Worm (Caenorhabditis elegans) whole organism, late embryonic: Measurements from ENCODE around the gene Y69A2AR.24.

ENCODE experiments used
- C08G9.2 ChIP-seq: sonication (generic microtip); optimal IDR thresholded peaks from 2 replicates; lab custom pipeline; 2016; ENCODE audit warnings: mild to moderate bottlenecking, missing genetic modification characterization, moderate library complexity, missing compliant biosample characterization
- C38D4.7 ChIP-seq: fragments of 200-800 bp; sonication (Bioruptor generic); optimal IDR thresholded peaks from 2 replicates; lab custom pipeline; 2018; ENCODE audit warnings: mild to moderate bottlenecking, missing genetic modification characterization, moderate library complexity, missing compliant biosample characterization
- F13H6.1 ChIP-seq: sonication (generic microtip); optimal IDR thresholded peaks from 2 replicates; lab custom pipeline; 2016; ENCODE audit warnings: missing genetic modification characterization, missing compliant biosample characterization
- K02D7.2 ChIP-seq: sonication (generic microtip); optimal IDR thresholded peaks from 2 replicates; lab custom pipeline; 2017; ENCODE audit warnings: mild to moderate bottlenecking, missing genetic modification characterization, missing compliant biosample characterization
- K09A11.1 ChIP-seq: sonication (generic microtip); optimal IDR thresholded peaks from 2 replicates; lab custom pipeline; 2017; ENCODE audit warnings: antibody characterized with exemption, mild to moderate bottlenecking, missing genetic modification characterization, missing compliant biosample characterization; ENCODE audit not compliant: insufficient read depth
- ama-1 ChIP-seq: fragments of 150-350 bp; optimal IDR thresholded peaks from 2 replicates; lab custom pipeline; 2014
- ceh-2 ChIP-seq: sonication (generic microtip); optimal IDR thresholded peaks from 2 replicates; lab custom pipeline; 2016; ENCODE audit warnings: missing genotype, missing genetic modification characterization, missing compliant biosample characterization
- ceh-22 ChIP-seq: sonication (generic microtip); optimal IDR thresholded peaks from 2 replicates; lab custom pipeline; 2017; ENCODE audit warnings: missing biosample characterization, missing genetic modification characterization
- ceh-24 ChIP-seq: sonication (generic microtip); optimal IDR thresholded peaks from 2 replicates; lab custom pipeline; 2016; ENCODE audit warnings: mild to moderate bottlenecking, missing genetic modification characterization, missing compliant biosample characterization
- ceh-31 ChIP-seq: sonication (generic microtip); optimal IDR thresholded peaks from 2 replicates; lab custom pipeline; 2016; ENCODE audit warnings: missing genetic modification characterization, missing compliant biosample characterization
- ceh-34 ChIP-seq: sonication (generic microtip); optimal IDR thresholded peaks from 2 replicates; lab custom pipeline; 2016; ENCODE audit warnings: mild to moderate bottlenecking, missing genetic modification characterization, missing compliant biosample characterization
- ceh-45 ChIP-seq: fragments of 200-800 bp; sonication (Bioruptor generic); IDR thresholded peaks from 2 replicates; pipeline ENCODE4 v1.3.6; 2022; ENCODE audit warnings: missing genetic modification reagents, missing genetic modification characterization, missing compliant biosample characterization
- ceh-48 ChIP-seq: sonication (generic microtip); optimal IDR thresholded peaks from 2 replicates; lab custom pipeline; 2016; ENCODE audit warnings: missing genetic modification characterization, inconsistent platforms, missing compliant biosample characterization
- ceh-6 ChIP-seq: fragments of 200-800 bp; sonication (Bioruptor generic); optimal IDR thresholded peaks from 2 replicates; lab custom pipeline; 2018; ENCODE audit warnings: mild to moderate bottlenecking, missing genetic modification characterization, missing compliant biosample characterization
- dmd-4 ChIP-seq: sonication (generic microtip); optimal IDR thresholded peaks from 2 replicates; lab custom pipeline; 2016; ENCODE audit warnings: borderline replicate concordance, missing genetic modification characterization, missing compliant biosample characterization
- elt-2 ChIP-seq: sonication (generic microtip); optimal IDR thresholded peaks from 2 replicates; lab custom pipeline; 2016; ENCODE audit warnings: missing genetic modification reagents, missing genetic modification characterization, missing compliant biosample characterization
- ets-4 ChIP-seq: sonication (generic microtip); optimal IDR thresholded peaks from 2 replicates; lab custom pipeline; 2016; ENCODE audit warnings: missing genetic modification characterization, missing compliant biosample characterization
- fax-1 ChIP-seq: sonication (generic microtip); optimal IDR thresholded peaks from 2 replicates; lab custom pipeline; 2016; ENCODE audit warnings: missing genotype, missing genetic modification characterization, missing compliant biosample characterization
- fkh-10 ChIP-seq: fragments of 150-350 bp; optimal IDR thresholded peaks from 2 replicates; lab custom pipeline; 2014; ENCODE audit warnings: missing biosample characterization, missing genetic modification reagents, missing genetic modification characterization
- fkh-6 ChIP-seq: sonication (generic microtip); optimal IDR thresholded peaks from 2 replicates; lab custom pipeline; 2016; ENCODE audit warnings: missing genetic modification characterization, missing compliant biosample characterization
- gmeb-2 ChIP-seq: sonication (generic microtip); optimal IDR thresholded peaks from 2 replicates; lab custom pipeline; 2016; ENCODE audit warnings: missing genetic modification characterization, inconsistent platforms, missing compliant biosample characterization
- hlh-13 ChIP-seq: fragments of 200-800 bp; sonication (Bioruptor generic); optimal IDR thresholded peaks from 2 replicates; lab custom pipeline; 2018; ENCODE audit warnings: mild to moderate bottlenecking, missing genetic modification characterization, missing compliant biosample characterization
- hlh-6 ChIP-seq: sonication (generic microtip); optimal IDR thresholded peaks from 2 replicates; lab custom pipeline; 2016; ENCODE audit warnings: missing genotype, missing genetic modification characterization, missing compliant biosample characterization
- hlh-8 ChIP-seq: sonication (generic microtip); optimal IDR thresholded peaks from 2 replicates; lab custom pipeline; 2016; ENCODE audit warnings: missing genotype, missing genetic modification characterization, missing compliant biosample characterization
- lim-6 ChIP-seq: sonication (generic microtip); optimal IDR thresholded peaks from 2 replicates; lab custom pipeline; 2016; ENCODE audit warnings: missing genetic modification characterization, missing compliant biosample characterization
- lin-11 ChIP-seq: fragments of 200-800 bp; sonication (Bioruptor generic); optimal IDR thresholded peaks from 2 replicates; lab custom pipeline; 2018; ENCODE audit warnings: mild to moderate bottlenecking, missing genetic modification characterization, missing compliant biosample characterization
- madf-2 ChIP-seq: sonication (generic microtip); optimal IDR thresholded peaks from 2 replicates; lab custom pipeline; 2017; ENCODE audit warnings: missing genetic modification characterization, missing compliant biosample characterization
- pag-3 ChIP-seq: sonication (generic microtip); optimal IDR thresholded peaks from 2 replicates; lab custom pipeline; 2016; ENCODE audit warnings: missing compliant biosample characterization, missing genetic modification characterization, borderline replicate concordance
- pha-2 ChIP-seq: sonication (generic microtip); optimal IDR thresholded peaks from 2 replicates; lab custom pipeline; 2017; ENCODE audit warnings: mild to moderate bottlenecking, missing genetic modification characterization, missing compliant biosample characterization
- pha-4 ChIP-seq: fragments of 150-350 bp; optimal IDR thresholded peaks from 2 replicates; lab custom pipeline; 2018; ENCODE audit warnings: missing biosample characterization, missing genetic modification reagents, missing genetic modification characterization
- pqm-1 ChIP-seq: sonication (generic microtip); optimal IDR thresholded peaks from 2 replicates; lab custom pipeline; 2016; ENCODE audit warnings: missing genetic modification characterization, missing compliant biosample characterization
- pros-1 ChIP-seq: fragments of 150-350 bp; optimal IDR thresholded peaks from 2 replicates; lab custom pipeline; 2014; ENCODE audit warnings: missing biosample characterization, missing genetic modification reagents, missing genetic modification characterization
- ref-2 ChIP-seq: sonication (generic microtip); optimal IDR thresholded peaks from 2 replicates; lab custom pipeline; 2016; ENCODE audit warnings: missing genetic modification characterization, missing compliant biosample characterization
- sdc-2 ChIP-seq: sonication (generic microtip); optimal IDR thresholded peaks from 2 replicates; lab custom pipeline; 2016; ENCODE audit warnings: missing genotype, missing genetic modification characterization, missing compliant biosample characterization
- sox-2 ChIP-seq: fragments of 200-800 bp; sonication (Bioruptor generic); IDR thresholded peaks from 2 replicates; pipeline ENCODE4 v1.3.6; 2022; ENCODE audit warnings: missing genetic modification reagents, missing genetic modification characterization, missing compliant biosample characterization
- sox-4 ChIP-seq: sonication (generic microtip); optimal IDR thresholded peaks from 2 replicates; lab custom pipeline; 2017; ENCODE audit warnings: mild to moderate bottlenecking, missing genetic modification characterization, inconsistent platforms, missing compliant biosample characterization
- syd-9 ChIP-seq: sonication (generic microtip); optimal IDR thresholded peaks from 2 replicates; lab custom pipeline; 2016; ENCODE audit warnings: mild to moderate bottlenecking, missing genetic modification characterization, moderate library complexity, missing compliant biosample characterization
- tbx-2 ChIP-seq: sonication (generic microtip); optimal IDR thresholded peaks from 2 replicates; lab custom pipeline; 2016; ENCODE audit warnings: missing genetic modification characterization, missing compliant biosample characterization
- ttx-3 ChIP-seq: sonication (generic microtip); optimal IDR thresholded peaks from 2 replicates; lab custom pipeline; 2016; ENCODE audit warnings: missing genetic modification reagents, missing genetic modification characterization, missing compliant biosample characterization
- unc-3 ChIP-seq, 2 experiments: fragments of 200-800 bp in 1 of 2; sonication (Bioruptor generic) in 1 of 2; sonication (generic microtip) in 1 of 2; conservative IDR thresholded peaks in 1 of 2; optimal IDR thresholded peaks in 1 of 2; 2 replicates each; pipeline versions ENCODE4 v1.3.6 to Lab custom; 2016 to 2022; ENCODE audit warnings: missing compliant biosample characterization in 2 of 2, missing genetic modification characterization in 2 of 2, missing genetic modification reagents in 1 of 2
- unc-42 ChIP-seq: sonication (generic microtip); optimal IDR thresholded peaks from 2 replicates; lab custom pipeline; 2016; ENCODE audit warnings: missing genotype, missing genetic modification characterization, missing compliant biosample characterization
- unc-55 ChIP-seq: sonication (generic microtip); optimal IDR thresholded peaks from 2 replicates; lab custom pipeline; 2017; ENCODE audit warnings: missing biosample characterization, missing genetic modification reagents, missing genetic modification characterization
- unc-86 ChIP-seq: sonication (generic microtip); optimal IDR thresholded peaks from 2 replicates; lab custom pipeline; 2016; ENCODE audit warnings: missing genetic modification characterization, missing compliant biosample characterization
- zip-5 ChIP-seq: sonication (generic microtip); optimal IDR thresholded peaks from 2 replicates; lab custom pipeline; 2016; ENCODE audit warnings: missing genetic modification characterization, missing compliant biosample characterization
- ztf-16 ChIP-seq: sonication (generic microtip); optimal IDR thresholded peaks from 2 replicates; lab custom pipeline; 2017; ENCODE audit warnings: missing genetic modification characterization, missing compliant biosample characterization

Y69A2AR.24 gene

DNA sequence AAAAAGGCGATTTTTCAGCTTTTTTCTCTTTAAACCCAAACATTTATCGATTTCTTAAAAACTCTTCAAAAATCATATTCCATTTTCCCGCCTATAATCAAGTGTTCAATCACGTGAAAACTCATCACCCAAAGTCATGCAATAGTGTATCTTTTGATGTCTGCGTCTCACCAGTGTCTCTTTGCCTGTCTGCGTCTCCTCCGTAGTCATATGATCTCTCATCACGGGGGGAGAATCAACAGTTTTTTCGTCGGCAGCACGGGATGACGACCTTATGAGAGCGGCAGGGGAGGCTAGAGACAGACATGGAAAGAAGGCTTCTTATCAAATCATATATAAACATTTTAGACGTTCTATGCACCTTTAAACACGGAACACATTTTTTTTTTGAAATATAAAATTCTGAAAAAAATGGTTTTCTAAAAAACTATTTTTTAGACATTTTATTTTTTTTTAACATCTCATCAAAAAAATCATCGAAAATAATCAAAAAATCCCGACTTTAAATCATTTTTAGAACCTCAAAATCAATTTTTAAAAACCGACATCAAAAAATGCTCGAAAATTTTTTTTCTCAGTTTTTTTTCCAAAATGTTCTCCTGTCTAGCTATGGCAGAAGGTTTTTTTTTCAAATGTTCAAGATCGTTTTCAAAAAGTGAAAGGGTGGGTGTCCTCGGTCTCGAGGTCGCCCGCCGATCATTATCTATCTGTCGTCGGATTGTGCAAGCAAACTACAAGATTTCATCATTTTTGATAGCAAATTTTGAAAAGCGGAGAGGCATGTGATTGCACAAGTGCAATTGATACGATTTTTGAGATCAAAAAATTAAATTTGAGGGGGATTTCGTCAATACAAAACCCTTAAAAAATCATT is 38.4 kb upstream of the Y69A2AR.24 start (continued):
- TF ChIP-seq pha-2 (tag; lab: Kevin White, UChicago) (peak; percentile 17), pros-1 (tag; lab: Kevin White, UChicago) (peak; percentile 46), unc-42 (no peak), ets-4 (peak; percentile 43), K09A11.1 (tag; lab: Kevin White, UChicago) (peak; percentile 32), hlh-8 (tag; lab: Kevin White, UChicago) (no peak), ceh-31 (tag; lab: Kevin White, UChicago) (peak; percentile 70), syd-9 (tag; lab: Kevin White, UChicago) (no peak), elt-2 (peak; percentile 69), ama-1 (lab: Kevin White, UChicago) (no peak), sox-2 (no peak), lim-6 (tag; lab: Kevin White, UChicago) (no peak), ztf-16 (tag; lab: Kevin White, UChicago) (no peak), fax-1 (tag; lab: Kevin White, UChicago) (no peak), fkh-10 (no peak), ref-2 (tag; lab: Kevin White, UChicago) (peak; percentile 57), pqm-1 (tag; lab: Kevin White, UChicago) (peak; percentile 51), sdc-2 (tag; lab: Kevin White, UChicago) (peak; percentile 31), ceh-2 (tag; lab: Kevin White, UChicago) (peak; percentile 23), tbx-2 (tag; lab: Kevin White, UChicago) (peak; percentile 68), hlh-13 (GFP tag; lab: Kevin White, UChicago) (no peak), ceh-45 (GFP tag; lab: Robert Waterston, UW) (no peak)

DNA sequence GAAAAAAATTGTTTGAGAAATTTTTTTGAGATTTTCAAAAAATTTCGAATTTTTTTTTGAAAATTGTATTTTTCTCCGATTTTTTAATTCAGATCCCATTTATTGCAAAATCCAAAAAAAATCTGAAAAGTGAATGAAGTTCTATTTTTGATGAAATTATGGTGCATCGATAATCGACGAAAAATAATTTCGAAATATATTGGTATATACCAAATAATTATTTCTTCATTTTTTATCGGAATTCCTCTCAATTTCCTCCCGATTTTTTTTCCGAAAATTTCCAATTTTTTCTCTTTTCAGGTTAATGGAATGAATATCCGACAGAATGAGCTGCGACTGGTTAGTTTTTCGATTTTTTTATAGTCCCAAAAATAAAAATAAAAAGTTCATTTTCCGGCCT is 37.0 kb upstream of the Y69A2AR.24 start, which contains the start of gene epg-9:
TSS of gene epg-9 (plus strand) at position 301 of the 400 bp plus-strand sequence.
- TF ChIP-seq C08G9.2 (tag; lab: Kevin White, UChicago), result no peak
- no peak for TF ChIP-seq pros-1 (tag; lab: Kevin White, UChicago)
- TF ChIP-seq hlh-6 (tag; lab: Kevin White, UChicago), result no peak
- TF ChIP-seq ama-1 (lab: Kevin White, UChicago), result no peak
- no peak for TF ChIP-seq ceh-45 (GFP tag; lab: Robert Waterston, UW)
- no peak for TF ChIP-seq pqm-1 (tag; lab: Kevin White, UChicago)
- TF ChIP-seq ceh-48 (tag; lab: Kevin White, UChicago), result no peak
- TF ChIP-seq sox-4 (tag; lab: Kevin White, UChicago), result no peak
- TF ChIP-seq fkh-6, result no peak
- no peak for TF ChIP-seq K09A11.1 (tag; lab: Kevin White, UChicago)
- no peak for TF ChIP-seq unc-55 (GFP tag; lab: Kevin White, UChicago)
- no peak for TF ChIP-seq madf-2
- TF ChIP-seq F13H6.1, result no peak
- TF ChIP-seq zip-5 (tag; lab: Kevin White, UChicago), result no peak
- TF ChIP-seq K02D7.2 (tag; lab: Kevin White, UChicago), result no peak
- TF ChIP-seq ztf-16 (tag; lab: Kevin White, UChicago), result no peak
- TF ChIP-seq gmeb-2 (tag; lab: Kevin White, UChicago), result no peak
- no peak for TF ChIP-seq pha-2 (tag; lab: Kevin White, UChicago)
- no peak for TF ChIP-seq unc-86 (tag; lab: Kevin White, UChicago)

DNA sequence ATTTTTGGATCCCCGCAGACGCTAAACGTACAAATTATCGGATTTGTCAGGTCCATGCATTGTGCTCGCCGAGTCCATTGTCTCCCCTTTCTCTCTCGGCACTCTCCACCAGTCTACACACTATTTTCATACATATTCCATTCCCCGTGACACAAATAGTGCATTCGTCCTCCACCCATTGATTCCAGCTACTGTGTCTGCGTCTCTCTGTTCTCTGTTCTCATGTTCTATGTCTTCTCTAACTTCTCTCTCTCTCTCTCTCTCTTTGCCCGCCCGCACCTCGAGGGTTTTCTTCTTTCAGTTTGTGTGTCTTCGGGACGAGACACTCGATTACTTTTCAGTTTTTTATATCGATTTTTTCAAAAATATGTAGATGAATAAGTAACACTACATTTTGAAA is 35.8 kb upstream of the Y69A2AR.24 start:
- TF ChIP-seq tbx-2 (tag; lab: Kevin White, UChicago), result peak; percentile 80
- peak; percentile 19 for TF ChIP-seq fkh-6
- no peak for TF ChIP-seq pha-2 (tag; lab: Kevin White, UChicago)
- no peak for TF ChIP-seq ttx-3
- no peak for TF ChIP-seq pha-4
- TF ChIP-seq ztf-16 (tag; lab: Kevin White, UChicago), result no peak
- TF ChIP-seq K02D7.2 (tag; lab: Kevin White, UChicago), result no peak
- TF ChIP-seq ceh-34 (tag; lab: Kevin White, UChicago), result peak; percentile 40
- no peak for TF ChIP-seq dmd-4 (tag; lab: Kevin White, UChicago)
- TF ChIP-seq unc-55 (GFP tag; lab: Kevin White, UChicago), result peak; percentile 82
- TF ChIP-seq ceh-22 (tag; lab: Kevin White, UChicago), result no peak
- TF ChIP-seq ceh-24 (tag; lab: Kevin White, UChicago), result no peak
- no peak for TF ChIP-seq hlh-6 (tag; lab: Kevin White, UChicago)
- no peak for TF ChIP-seq pag-3 (tag; lab: Kevin White, UChicago)
- peak; percentile 22 for TF ChIP-seq K09A11.1 (tag; lab: Kevin White, UChicago)
- no peak for TF ChIP-seq C38D4.7 (GFP tag; lab: Kevin White, UChicago)
- no peak for TF ChIP-seq unc-3 (GFP tag; conservative IDR thresholded peaks at IDR 0.05; lab: Robert Waterston, UW)
- TF ChIP-seq unc-3 (tag; optimal IDR thresholded peaks at IDR 0.05; lab: Kevin White, UChicago), result no peak
- TF ChIP-seq lin-11 (tag; lab: Kevin White, UChicago), result no peak
- no peak for TF ChIP-seq elt-2
- no peak for TF ChIP-seq ceh-6 (GFP tag; lab: Kevin White, UChicago)
